Comparison of ENCODE assay signal across 5 fruit fly cellular contexts in genomic region chrX:18788143-18788745, dm6.
TF ChIP-seq lines count a peak whose summit lies in the region.

CG6961 (minus strand) TSS chrX:18788210.
S6KL (plus strand) TSS chrX:18788464.

- TF ChIP-seq CTCF in whole organism, embryonic (GFP tag; optimal IDR thresholded peaks at IDR 0.05; lab: Kevin White, UChicago): no peak

TF ChIP-seq in whole organism, adult, 20 proteins besides CTCF, POLR2A, EP300 and RAD21:
- TF ChIP-seq toe (GFP tag; optimal IDR thresholded peaks at IDR 0.05; lab: Kevin White, UChicago) (peak; percentile 2), bab1 (GFP tag; optimal IDR thresholded peaks at IDR 0.05; lab: Kevin White, UChicago) (peak; percentile 22), CG5204 (GFP tag; optimal IDR thresholded peaks at IDR 0.05; lab: Kevin White, UChicago) (peak; percentile 18), tj (GFP tag; optimal IDR thresholded peaks at IDR 0.05; lab: Kevin White, UChicago) (peak; percentile 5), ovo (GFP tag; optimal IDR thresholded peaks at IDR 0.05; lab: Kevin White, UChicago) (no peak), Mnt (GFP tag; optimal IDR thresholded peaks at IDR 0.05; lab: Kevin White, UChicago) (no peak)

TF ChIP-seq in whole organism, embryonic, 481 proteins besides CTCF, POLR2A, EP300 and RAD21 (continues in another document):
- TF ChIP-seq CG13287 (GFP tag; IDR thresholded peaks at IDR 0.05; lab: Robert Waterston, UW; ENCODE audit: partially characterized antibody) (peak; percentile 79), NFAT (GFP tag; IDR thresholded peaks at IDR 0.05; lab: Robert Waterston, UW) (no peak), CG3065 (GFP tag; optimal IDR thresholded peaks at IDR 0.05; lab: Kevin White, UChicago) (no peak), Sox100B (GFP tag; optimal IDR thresholded peaks at IDR 0.05; lab: Kevin White, UChicago) (no peak), trem (tag; optimal IDR thresholded peaks at IDR 0.05; lab: Kevin White, UChicago) (peak; percentile 56), Vsx1 (GFP tag; optimal IDR thresholded peaks at IDR 0.05; lab: Kevin White, UChicago) (no peak), CG11247 (GFP tag; IDR thresholded peaks at IDR 0.05; lab: Robert Waterston, UW) (no peak), schlank (tag; optimal IDR thresholded peaks at IDR 0.05; lab: Kevin White, UChicago) (no peak), CG1529 (GFP tag; optimal IDR thresholded peaks at IDR 0.05; lab: Kevin White, UChicago) (no peak), Deaf1 (tag; optimal IDR thresholded peaks at IDR 0.05; lab: Kevin White, UChicago) (peak; percentile 21), Jarid2 (GFP tag; optimal IDR thresholded peaks at IDR 0.05; lab: Kevin White, UChicago) (no peak), CG4360 (GFP tag; IDR thresholded peaks at IDR 0.05; lab: Robert Waterston, UW) (peak; percentile 94), nmo (GFP tag; optimal IDR thresholded peaks at IDR 0.05; lab: Kevin White, UChicago) (peak; percentile 60), Lpt (GFP tag; optimal IDR thresholded peaks at IDR 0.05; lab: Kevin White, UChicago) (no peak), CG6272 (GFP tag; IDR thresholded peaks at IDR 0.05; lab: Robert Waterston, UW) (0 out of 2 replicates have a peak, but pooled peaks have one; percentile 22), CG8359 (GFP tag; optimal IDR thresholded peaks at IDR 0.05; lab: Kevin White, UChicago; ENCODE audit: borderline replicate concordance) (no peak), CG31441 (GFP tag; IDR thresholded peaks at IDR 0.05; lab: Robert Waterston, UW) (0 out of 2 replicates have a peak, but pooled peaks have one; percentile 11), Doc2 (GFP tag; IDR thresholded peaks at IDR 0.05; lab: Robert Waterston, UW) (no peak), PHDP (tag; optimal IDR thresholded peaks at IDR 0.05; lab: Kevin White, UChicago) (no peak), bab2 (GFP tag; optimal IDR thresholded peaks at IDR 0.05; lab: Kevin White, UChicago) (no peak), CG1233 (GFP tag; optimal IDR thresholded peaks at IDR 0.05; lab: Kevin White, UChicago) (no peak)

TF ChIP-seq in whole organism, prepupa, 60 proteins besides CTCF, POLR2A, EP300 and RAD21 (continues in another document):
- TF ChIP-seq CG15336 (GFP tag; IDR thresholded peaks at IDR 0.05; lab: Robert Waterston, UW) (no peak), CG34406 (GFP tag; optimal IDR thresholded peaks at IDR 0.05; lab: Kevin White, UChicago) (no peak), CG6792 (GFP tag; optimal IDR thresholded peaks at IDR 0.05; lab: Kevin White, UChicago) (no peak), Ets21C (GFP tag; optimal IDR thresholded peaks at IDR 0.05; lab: Kevin White, UChicago) (no peak), CG6808 (GFP tag; optimal IDR thresholded peaks at IDR 0.05; lab: Kevin White, UChicago) (no peak), Met (GFP tag; optimal IDR thresholded peaks at IDR 0.05; lab: Kevin White, UChicago) (no peak), Sox14 (GFP tag; optimal IDR thresholded peaks at IDR 0.05; lab: Kevin White, UChicago) (peak; percentile 33), CG3032 (tag; optimal IDR thresholded peaks at IDR 0.05; lab: Kevin White, UChicago) (no peak), Eip75B (GFP tag; optimal IDR thresholded peaks at IDR 0.05; lab: Kevin White, UChicago) (no peak), net (GFP tag; optimal IDR thresholded peaks at IDR 0.05; lab: Kevin White, UChicago) (no peak), OdsH (GFP tag; optimal IDR thresholded peaks at IDR 0.05; lab: Kevin White, UChicago) (no peak), CG4318 (GFP tag; optimal IDR thresholded peaks at IDR 0.05; lab: Kevin White, UChicago) (no peak), Eip78C (GFP tag; lab: Kevin White, UChicago) (peak; percentile 34), CG16779 (tag; optimal IDR thresholded peaks at IDR 0.05; lab: Kevin White, UChicago) (no peak), salr (GFP tag; optimal IDR thresholded peaks at IDR 0.05; lab: Kevin White, UChicago) (no peak), Smox (GFP tag; optimal IDR thresholded peaks at IDR 0.05; lab: Kevin White, UChicago) (no peak), cyc (GFP tag; optimal IDR thresholded peaks at IDR 0.05; lab: Kevin White, UChicago) (no peak), dac (GFP tag; optimal IDR thresholded peaks at IDR 0.05; lab: Kevin White, UChicago) (no peak), CG11762 (GFP tag; optimal IDR thresholded peaks at IDR 0.05; lab: Kevin White, UChicago; ENCODE audit: insufficient read depth) (no peak), acj6 (GFP tag; optimal IDR thresholded peaks at IDR 0.05; lab: Kevin White, UChicago) (no peak), eg (GFP tag; IDR thresholded peaks at IDR 0.05; lab: Robert Waterston, UW) (no peak), Hr4 (GFP tag; optimal IDR thresholded peaks at IDR 0.05; lab: Kevin White, UChicago) (no peak), CG6163 (GFP tag; IDR thresholded peaks at IDR 0.05; lab: Robert Waterston, UW) (no peak), CG6854 (GFP tag; optimal IDR thresholded peaks at IDR 0.05; lab: Kevin White, UChicago) (peak; percentile 21)

TF ChIP-seq in whole organism, pupa, 21 proteins besides CTCF, POLR2A, EP300 and RAD21:
- TF ChIP-seq CG8159 (tag; optimal IDR thresholded peaks at IDR 0.05; lab: Kevin White, UChicago): peak; percentile 12
- no peak for TF ChIP-seq rn (GFP tag; IDR thresholded peaks at IDR 0.05; lab: Robert Waterston, UW)
TF ChIP-seq in whole organism, pupa: peak in this region for 1.

TF ChIP-seq in whole organism, wandering third instar larva, 38 proteins besides CTCF, POLR2A, EP300 and RAD21:
- TF ChIP-seq h (GFP tag; optimal IDR thresholded peaks at IDR 0.05; lab: Kevin White, UChicago) (peak; percentile 10), jim (GFP tag; optimal IDR thresholded peaks at IDR 0.05; lab: Kevin White, UChicago) (no peak), dl (GFP tag; optimal IDR thresholded peaks at IDR 0.05; lab: Kevin White, UChicago; ENCODE audit: insufficient read depth in 1 of 2, partially characterized antibody in 2 of 2) (no peak), rgr (GFP tag; optimal IDR thresholded peaks at IDR 0.05; lab: Kevin White, UChicago) (no peak), dsf (GFP tag; optimal IDR thresholded peaks at IDR 0.05; lab: Kevin White, UChicago; ENCODE audit: borderline replicate concordance) (no peak), CG32264 (GFP tag; optimal IDR thresholded peaks at IDR 0.05; lab: Kevin White, UChicago) (no peak), fru (GFP tag; optimal IDR thresholded peaks at IDR 0.05; lab: Kevin White, UChicago) (no peak), OdsH (GFP tag; optimal IDR thresholded peaks at IDR 0.05; lab: Kevin White, UChicago) (no peak), psq (GFP tag; optimal IDR thresholded peaks at IDR 0.05; lab: Kevin White, UChicago) (no peak), pan (optimal IDR thresholded peaks at IDR 0.05; lab: Kevin White, UChicago) (no peak), CG9705 (GFP tag; optimal IDR thresholded peaks at IDR 0.05; lab: Kevin White, UChicago) (no peak), Jra (GFP tag; optimal IDR thresholded peaks at IDR 0.05; lab: Kevin White, UChicago) (no peak), sage (GFP tag; optimal IDR thresholded peaks at IDR 0.05; lab: Kevin White, UChicago) (no peak), foxo (GFP tag; optimal IDR thresholded peaks at IDR 0.05; lab: Kevin White, UChicago) (no peak), Hnf4 (GFP tag; optimal IDR thresholded peaks at IDR 0.05; lab: Kevin White, UChicago) (no peak), woc (GFP tag; optimal IDR thresholded peaks at IDR 0.05; lab: Kevin White, UChicago) (peak; percentile 10), Abd-B (GFP tag; optimal IDR thresholded peaks at IDR 0.05; lab: Kevin White, UChicago) (peak; percentile 39), Dif (GFP tag; optimal IDR thresholded peaks at IDR 0.05; lab: Kevin White, UChicago; ENCODE audit: partially characterized antibody) (no peak), N (GFP tag; optimal IDR thresholded peaks at IDR 0.05; lab: Kevin White, UChicago) (peak; percentile 95), br (GFP tag; optimal IDR thresholded peaks at IDR 0.05; lab: Kevin White, UChicago) (no peak), HLH106 (tag; optimal IDR thresholded peaks at IDR 0.05; lab: Kevin White, UChicago) (peak; percentile 7), Dfd (GFP tag; optimal IDR thresholded peaks at IDR 0.05; lab: Kevin White, UChicago) (no peak), brk (GFP tag; optimal IDR thresholded peaks at IDR 0.05; lab: Kevin White, UChicago) (no peak), lola (GFP tag; optimal IDR thresholded peaks at IDR 0.05; lab: Kevin White, UChicago) (no peak), Rel (GFP tag; optimal IDR thresholded peaks at IDR 0.05; lab: Kevin White, UChicago) (no peak), Rel (tag; optimal IDR thresholded peaks at IDR 0.05; lab: Kevin White, UChicago) (peak; percentile 14), Vsx2 (GFP tag; optimal IDR thresholded peaks at IDR 0.05; lab: Kevin White, UChicago; ENCODE audit: partially characterized antibody) (no peak), Hr78 (GFP tag; optimal IDR thresholded peaks at IDR 0.05; lab: Kevin White, UChicago) (peak; percentile 67), usp (GFP tag; optimal IDR thresholded peaks at IDR 0.05; lab: Kevin White, UChicago) (no peak), Sp1 (GFP tag; optimal IDR thresholded peaks at IDR 0.05; lab: Kevin White, UChicago) (no peak), GATAd (GFP tag; optimal IDR thresholded peaks at IDR 0.05; lab: Kevin White, UChicago) (no peak)
